Fruit fly (Drosophila melanogaster) whole organism, adult: Measurements from ENCODE around the gene CG33181.

ENCODE experiments used
- CG11617 ChIP-seq: fragments of 200-800 bp; sonication (Bioruptor generic); optimal IDR thresholded peaks from 2 replicates; lab custom pipeline; 2017; ENCODE audit warnings: mild to moderate bottlenecking, missing biosample characterization, missing genetic modification reagents, missing genetic modification characterization
- CG12768 ChIP-seq: fragments of 200-800 bp; sonication (Bioruptor generic); optimal IDR thresholded peaks from 2 replicates; lab custom pipeline; 2017; ENCODE audit warnings: missing biosample characterization, missing genetic modification characterization, mild to moderate bottlenecking, moderate library complexity, missing genetic modification reagents
- CG14711 ChIP-seq: fragments of 200-800 bp; sonication (Bioruptor generic); optimal IDR thresholded peaks from 2 replicates; lab custom pipeline; 2018; ENCODE audit warnings: missing biosample characterization, mild to moderate bottlenecking, missing genetic modification characterization, moderate library complexity
- CG1620 ChIP-seq: fragments of 200-800 bp; sonication (Bioruptor generic); optimal IDR thresholded peaks from 2 replicates; lab custom pipeline; 2016; ENCODE audit warnings: missing biosample characterization, missing genetic modification characterization
- CG33017 ChIP-seq: fragments of 200-800 bp; sonication (Bioruptor generic); optimal IDR thresholded peaks from 2 replicates; lab custom pipeline; 2018; ENCODE audit warnings: missing biosample characterization, mild to moderate bottlenecking, missing genetic modification characterization, moderate library complexity
- CG5204 ChIP-seq: fragments of 200-800 bp; sonication (Bioruptor generic); optimal IDR thresholded peaks from 2 replicates; lab custom pipeline; 2016; ENCODE audit warnings: missing biosample characterization, missing genetic modification characterization
- CG7045 ChIP-seq: fragments of 200-800 bp; sonication (Bioruptor generic); optimal IDR thresholded peaks from 2 replicates; lab custom pipeline; 2017; ENCODE audit warnings: missing biosample characterization, mild to moderate bottlenecking, missing genetic modification characterization
- CG7101 ChIP-seq: fragments of 200-800 bp; sonication (Bioruptor generic); optimal IDR thresholded peaks from 2 replicates; lab custom pipeline; 2018; ENCODE audit warnings: missing biosample characterization, mild to moderate bottlenecking, missing genetic modification characterization, moderate library complexity
- Clk ChIP-seq: fragments of 200-800 bp; sonication (Bioruptor generic); optimal IDR thresholded peaks from 2 replicates; lab custom pipeline; 2017; ENCODE audit warnings: missing biosample characterization, missing genetic modification characterization
- Crg-1 ChIP-seq: fragments of 200-800 bp; sonication (Bioruptor generic); optimal IDR thresholded peaks from 2 replicates; lab custom pipeline; 2016; ENCODE audit warnings: missing biosample characterization, missing genetic modification characterization
- Hr96 ChIP-seq: fragments of 200-800 bp; sonication (Bioruptor generic); optimal IDR thresholded peaks from 2 replicates; lab custom pipeline; 2016; ENCODE audit warnings: missing biosample characterization, missing genetic modification characterization
- Mnt ChIP-seq: fragments of 200-800 bp; sonication (Bioruptor generic); optimal IDR thresholded peaks from 2 replicates; lab custom pipeline; 2016; ENCODE audit warnings: missing biosample characterization, mild to moderate bottlenecking, missing genetic modification characterization
- bab1 ChIP-seq: fragments of 200-800 bp; sonication (Bioruptor generic); optimal IDR thresholded peaks from 3 replicates; lab custom pipeline; 2019; ENCODE audit warnings: missing biosample characterization, mild to moderate bottlenecking, missing genetic modification characterization, moderate library complexity
- cic ChIP-seq: fragments of 200-800 bp; sonication (Bioruptor generic); optimal IDR thresholded peaks from 2 replicates; lab custom pipeline; 2017; ENCODE audit warnings: missing biosample characterization, mild to moderate bottlenecking, missing genetic modification characterization, moderate library complexity
- cnc ChIP-seq, 2 experiments: fragments of >200 bp; optimal IDR thresholded peaks; 2 replicates each; lab custom pipeline; 2017
- kay ChIP-seq: fragments of 200-800 bp; sonication (Bioruptor generic); peaks from one replicate; lab custom pipeline; 2016; ENCODE audit warnings: missing biosample characterization, missing genetic modification characterization, borderline replicate concordance
- ovo ChIP-seq: fragments of 200-800 bp; sonication (Bioruptor generic); optimal IDR thresholded peaks from 2 replicates; lab custom pipeline; 2016; ENCODE audit warnings: missing biosample characterization, missing genetic modification characterization
- pad ChIP-seq: fragments of 200-800 bp; sonication (Bioruptor generic); optimal IDR thresholded peaks from 3 replicates; lab custom pipeline; 2017; ENCODE audit warnings: missing biosample characterization, missing genetic modification characterization, mild to moderate bottlenecking, moderate library complexity, missing genetic modification reagents
- tj ChIP-seq: fragments of 200-800 bp; sonication (Bioruptor generic); optimal IDR thresholded peaks from 3 replicates; lab custom pipeline; 2017; ENCODE audit warnings: missing biosample characterization, mild to moderate bottlenecking, missing genetic modification characterization, moderate library complexity
- toe ChIP-seq: fragments of 200-800 bp; sonication (Bioruptor generic); optimal IDR thresholded peaks from 2 replicates; lab custom pipeline; 2016; ENCODE audit warnings: missing biosample characterization, missing genetic modification characterization

Gene CG33181

dm6 chrX:8501374-8501773 is 12.2 kb downstream of the CG33181 start:
- no peak for TF ChIP-seq CG5204 (GFP tag; lab: Kevin White, UChicago)
- no peak for TF ChIP-seq CG1620
- TF ChIP-seq tj (GFP tag; lab: Kevin White, UChicago): no peak
- TF ChIP-seq Clk (GFP tag; lab: Kevin White, UChicago): no peak
- TF ChIP-seq cic (GFP tag; lab: Kevin White, UChicago): no peak
- TF ChIP-seq cnc (optimal IDR thresholded peaks at IDR 0.05; lab: Kevin White, UChicago): no peak
- no peak for TF ChIP-seq CG7045 (GFP tag; lab: Kevin White, UChicago)
- no peak for TF ChIP-seq Mnt (GFP tag; lab: Kevin White, UChicago)
- no peak for TF ChIP-seq CG33017
- TF ChIP-seq bab1 (GFP tag; lab: Kevin White, UChicago): no peak
- TF ChIP-seq CG7101: no peak
- no peak for TF ChIP-seq CG11617 (GFP tag; lab: Kevin White, UChicago)
- TF ChIP-seq CG12768 (GFP tag; lab: Kevin White, UChicago): no peak
- TF ChIP-seq kay: no peak
- no peak for TF ChIP-seq Hr96 (GFP tag; lab: Kevin White, UChicago)
- no peak for TF ChIP-seq pad (GFP tag; lab: Kevin White, UChicago)
- TF ChIP-seq toe (GFP tag; lab: Kevin White, UChicago): no peak

- no peak for TF ChIP-seq kay
- TF ChIP-seq cic (GFP tag; lab: Kevin White, UChicago): peak; percentile 38
These were observed 12.9 kb downstream of the CG33181 start for dm6 chrX:8502053-8502452.

- TF ChIP-seq CG7045 (GFP tag; lab: Kevin White, UChicago): no peak
- TF ChIP-seq kay: no peak
- no peak for TF ChIP-seq cic (GFP tag; lab: Kevin White, UChicago)
- no peak for TF ChIP-seq CG7101
- TF ChIP-seq CG12768 (GFP tag; lab: Kevin White, UChicago): no peak
- no peak for TF ChIP-seq CG11617 (GFP tag; lab: Kevin White, UChicago)
- no peak for TF ChIP-seq Clk (GFP tag; lab: Kevin White, UChicago)
- TF ChIP-seq CG1620: no peak
- TF ChIP-seq CG14711: no peak
- TF ChIP-seq CG33017: no peak
- TF ChIP-seq Crg-1: no peak
- TF ChIP-seq toe (GFP tag; lab: Kevin White, UChicago): no peak
- TF ChIP-seq pad (GFP tag; lab: Kevin White, UChicago): no peak
These were observed 16.0 kb downstream of the CG33181 start for dm6 chrX:8505023-8505604.

- TF ChIP-seq bab1 (GFP tag; lab: Kevin White, UChicago) (no peak), CG7101 (peak; percentile 49), CG7045 (GFP tag; lab: Kevin White, UChicago) (peak; percentile 23), CG11617 (GFP tag; lab: Kevin White, UChicago) (no peak), cic (GFP tag; lab: Kevin White, UChicago) (no peak), CG14711 (no peak), Hr96 (GFP tag; lab: Kevin White, UChicago) (no peak)
These were observed 21.6 kb downstream of the CG33181 start for dm6 chrX:8510731-8511130.

- no peak for TF ChIP-seq Crg-1
- TF ChIP-seq tj (GFP tag; lab: Kevin White, UChicago): no peak
- no peak for TF ChIP-seq Clk (GFP tag; lab: Kevin White, UChicago)
- TF ChIP-seq CG14711: no peak
- no peak for TF ChIP-seq toe (GFP tag; lab: Kevin White, UChicago)
- no peak for TF ChIP-seq cic (GFP tag; lab: Kevin White, UChicago)
These were observed 23.1 kb downstream of the CG33181 start for dm6 chrX:8512251-8512650.

- TF ChIP-seq CG33017 (no peak), kay (no peak), Mnt (GFP tag; lab: Kevin White, UChicago) (peak; percentile 65), tj (GFP tag; lab: Kevin White, UChicago) (peak; percentile 21), toe (GFP tag; lab: Kevin White, UChicago) (peak; percentile 3), CG5204 (GFP tag; lab: Kevin White, UChicago) (no peak), CG12768 (GFP tag; lab: Kevin White, UChicago) (peak; percentile 14), cnc (optimal IDR thresholded peaks at IDR 0.05; lab: Kevin White, UChicago) (no peak), bab1 (GFP tag; lab: Kevin White, UChicago) (peak; percentile 89), Crg-1 (peak; percentile 40), ovo (GFP tag; lab: Kevin White, UChicago) (peak; percentile 3), CG11617 (GFP tag; lab: Kevin White, UChicago) (peak; percentile 1), CG7045 (GFP tag; lab: Kevin White, UChicago) (no peak), cic (GFP tag; lab: Kevin White, UChicago) (peak; percentile 11), CG1620 (peak; percentile 44), pad (GFP tag; lab: Kevin White, UChicago) (peak; percentile 39), Clk (GFP tag; lab: Kevin White, UChicago) (no peak), CG14711 (no peak), CG7101 (peak; percentile 17)
These were observed 28.2 kb downstream of the CG33181 start, which contains the start of gene Nrg for dm6 chrX:8517121-8518024. Gene Nrg, plus strand, starts transcription at chrX:8517373.
